Worm (Caenorhabditis elegans) whole organism, L4 larva: ENCODE measurements around the gene Y46G5A.15.
A peak's percentile ranks its signal among the peaks of the same experiment; 100 is the strongest.

Experiments used
- F10B5.3 ChIP-seq: sonication (generic microtip); optimal IDR thresholded peaks from 2 replicates; lab custom pipeline; 2016; ENCODE audit warnings: mild to moderate bottlenecking, missing genetic modification characterization, missing compliant biosample characterization
- F44E2.7 ChIP-seq: fragments of 200-800 bp; sonication (Bioruptor generic); IDR thresholded peaks from 2 replicates; pipeline ENCODE4 v2.1.2; 2022; ENCODE audit warnings: missing genetic modification characterization, missing compliant biosample characterization
- T20F7.1 ChIP-seq: fragments of 200-800 bp; sonication (Bioruptor generic); optimal IDR thresholded peaks from 2 replicates; lab custom pipeline; 2018; ENCODE audit warnings: mild to moderate bottlenecking, missing genetic modification characterization, missing compliant biosample characterization
- Y105C5A.15 ChIP-seq: fragments of 200-800 bp; sonication (Bioruptor generic); IDR thresholded peaks from 2 replicates; pipeline ENCODE4 v1.3.6; 2022; ENCODE audit warnings: missing genetic modification characterization, missing compliant biosample characterization
- arid-1 ChIP-seq: fragments of 200-800 bp; sonication (Bioruptor generic); conservative IDR thresholded peaks from 2 replicates; pipeline ENCODE4 v1.3.6; 2022; ENCODE audit warnings: missing genetic modification reagents, missing genetic modification characterization, missing compliant biosample characterization
- ceh-20 ChIP-seq: fragments of 200-800 bp; sonication (Bioruptor generic); IDR thresholded peaks from 2 replicates; pipeline ENCODE4 v1.3.6; 2022; ENCODE audit warnings: missing genetic modification reagents, missing genetic modification characterization, missing compliant biosample characterization
- ceh-28 ChIP-seq: fragments of 150-350 bp; optimal IDR thresholded peaks from 2 replicates; lab custom pipeline; 2014; ENCODE audit warnings: missing biosample characterization, missing genetic modification reagents, missing genetic modification characterization
- ceh-82 ChIP-seq: sonication (generic microtip); optimal IDR thresholded peaks from 2 replicates; lab custom pipeline; 2017; ENCODE audit warnings: missing biosample characterization, missing genetic modification characterization
- ctbp-1 ChIP-seq: fragments of 200-800 bp; sonication (Bioruptor generic); IDR thresholded peaks from 2 replicates; pipeline ENCODE4 v1.3.6; 2022; ENCODE audit warnings: missing genetic modification reagents, missing genetic modification characterization, missing compliant biosample characterization
- daf-16 ChIP-seq, 3 experiments: sonication (generic microtip); optimal IDR thresholded peaks; 2 replicates each; lab custom pipeline; 2016 to 2017; ENCODE audit warnings: missing genetic modification characterization in 3 of 3, missing genetic modification reagents in 3 of 3, mild to moderate bottlenecking in 2 of 3, missing compliant biosample characterization in 2 of 3, missing biosample characterization in 1 of 3, moderate library complexity in 1 of 3
- daf-19 ChIP-seq: fragments of 200-800 bp; sonication (Bioruptor generic); conservative IDR thresholded peaks from 2 replicates; pipeline ENCODE4 v1.3.6; 2022; ENCODE audit warnings: missing genetic modification characterization, missing compliant biosample characterization
- dmd-6 ChIP-seq: fragments of 200-800 bp; sonication (Bioruptor generic); IDR thresholded peaks from 2 replicates; pipeline ENCODE4 v1.3.6; 2022; ENCODE audit warnings: missing genetic modification reagents, missing genetic modification characterization, missing compliant biosample characterization
- dpl-1 ChIP-seq: fragments of 150-350 bp; optimal IDR thresholded peaks from 2 replicates; lab custom pipeline; 2014; ENCODE audit warnings: missing biosample characterization, missing genetic modification reagents, missing genetic modification characterization
- dve-1 ChIP-seq: sonication (generic microtip); optimal IDR thresholded peaks from 2 replicates; lab custom pipeline; 2017; ENCODE audit warnings: antibody characterized with exemption, mild to moderate bottlenecking, missing genetic modification characterization, missing compliant biosample characterization; ENCODE audit not compliant: insufficient read depth
- hlh-11 ChIP-seq: fragments of 200-800 bp; sonication (Bioruptor generic); optimal IDR thresholded peaks from 2 replicates; lab custom pipeline; 2018; ENCODE audit warnings: mild to moderate bottlenecking, missing genetic modification characterization, missing compliant biosample characterization
- hlh-30 ChIP-seq: sonication (generic microtip); optimal IDR thresholded peaks from 2 replicates; lab custom pipeline; 2017; ENCODE audit warnings: antibody characterized with exemption, mild to moderate bottlenecking, missing genetic modification characterization, missing compliant biosample characterization; ENCODE audit not compliant: insufficient read depth
- jun-1 ChIP-seq: fragments of 150-350 bp; optimal IDR thresholded peaks from 2 replicates; lab custom pipeline; 2014; ENCODE audit warnings: missing biosample characterization, missing genetic modification reagents, missing genetic modification characterization
- lin-1 ChIP-seq: fragments of 200-800 bp; sonication (Bioruptor generic); IDR thresholded peaks from 2 replicates; pipeline ENCODE4 v1.3.6; 2022; ENCODE audit warnings: missing genetic modification reagents, missing genetic modification characterization, missing compliant biosample characterization
- lin-13 ChIP-seq: fragments of 150-350 bp; optimal IDR thresholded peaks from 2 replicates; lab custom pipeline; 2014; ENCODE audit warnings: missing biosample characterization, missing genetic modification reagents, missing genetic modification characterization
- lin-29 ChIP-seq: fragments of 200-800 bp; sonication (Bioruptor generic); IDR thresholded peaks from 2 replicates; pipeline ENCODE4 v1.3.6; 2022; ENCODE audit warnings: missing genetic modification reagents, missing genetic modification characterization, missing compliant biosample characterization
- madf-9 ChIP-seq: fragments of 200-800 bp; sonication (Bioruptor generic); conservative IDR thresholded peaks from 2 replicates; pipeline ENCODE4 v1.3.6; 2022; ENCODE audit warnings: missing genetic modification reagents, missing genetic modification characterization, missing compliant biosample characterization
- mdl-1 ChIP-seq, 2 experiments: fragments of 150-350 bp in 1 of 2; sonication (generic microtip) in 1 of 2; optimal IDR thresholded peaks; 2 replicates each; lab custom pipeline; 2014 to 2017; ENCODE audit warnings: missing biosample characterization in 2 of 2, missing genetic modification characterization in 2 of 2
- mep-1 ChIP-seq: fragments of 150-350 bp; sonication (generic microtip); optimal IDR thresholded peaks from 3 replicates; lab custom pipeline; 2014; ENCODE audit warnings: missing biosample characterization, missing genetic modification characterization
- mes-2 ChIP-seq: sonication (generic microtip); optimal IDR thresholded peaks from 2 replicates; lab custom pipeline; 2016; ENCODE audit warnings: missing genotype, mild to moderate bottlenecking, missing genetic modification characterization, missing compliant biosample characterization; ENCODE audit not compliant: poor library complexity, severe bottlenecking
- mxl-2 ChIP-seq: fragments of 200-800 bp; sonication (Bioruptor generic); conservative IDR thresholded peaks from 2 replicates; pipeline ENCODE4 v1.3.6; 2022; ENCODE audit warnings: missing genetic modification reagents, missing genetic modification characterization, missing compliant biosample characterization
- mxl-3 ChIP-seq: fragments of 200-800 bp; sonication (Bioruptor generic); optimal IDR thresholded peaks from 2 replicates; lab custom pipeline; 2018; ENCODE audit warnings: mild to moderate bottlenecking, missing genetic modification characterization, missing compliant biosample characterization
- nhr-102 ChIP-seq: sonication (generic microtip); optimal IDR thresholded peaks from 2 replicates; lab custom pipeline; 2016; ENCODE audit warnings: mild to moderate bottlenecking, missing genetic modification characterization, moderate library complexity, missing compliant biosample characterization
- nhr-28 ChIP-seq: fragments of 150-350 bp; optimal IDR thresholded peaks from 2 replicates; lab custom pipeline; 2014; ENCODE audit warnings: missing biosample characterization, missing genetic modification characterization
- nhr-48 ChIP-seq: sonication (generic microtip); optimal IDR thresholded peaks from 2 replicates; lab custom pipeline; 2016; ENCODE audit warnings: mild to moderate bottlenecking, missing genetic modification characterization, missing compliant biosample characterization
- nhr-76 ChIP-seq: fragments of 150-350 bp; optimal IDR thresholded peaks from 2 replicates; lab custom pipeline; 2014; ENCODE audit warnings: missing biosample characterization, missing genetic modification characterization
- pha-4 ChIP-seq, 2 experiments: fragments of 150-350 bp in 1 of 2; fragments of 200-800 bp in 1 of 2; sonication (Bioruptor generic) in 1 of 2; IDR thresholded peaks in 1 of 2; optimal IDR thresholded peaks in 1 of 2; 2 replicates each; pipeline versions ENCODE4 v1.3.6 to Lab custom; 2014 to 2022; ENCODE audit warnings: missing genetic modification characterization in 2 of 2, missing genetic modification reagents in 2 of 2, missing biosample characterization in 1 of 2, missing compliant biosample characterization in 1 of 2
- php-3 ChIP-seq: fragments of 200-800 bp; sonication (Bioruptor generic); IDR thresholded peaks from 2 replicates; pipeline ENCODE4 v1.3.6; 2022; ENCODE audit warnings: missing genetic modification reagents, missing genetic modification characterization, missing compliant biosample characterization
- pqm-1 ChIP-seq: sonication (generic microtip); optimal IDR thresholded peaks from 2 replicates; lab custom pipeline; 2017; ENCODE audit warnings: missing biosample characterization, missing genetic modification characterization
- snpc-4 ChIP-seq: fragments of 150-350 bp; optimal IDR thresholded peaks from 2 replicates; lab custom pipeline; 2014; ENCODE audit warnings: missing biosample characterization, missing genetic modification characterization
- spr-3 ChIP-seq: fragments of 200-800 bp; sonication (Bioruptor generic); optimal IDR thresholded peaks from 2 replicates; lab custom pipeline; 2018; ENCODE audit warnings: mild to moderate bottlenecking, missing genetic modification characterization, missing compliant biosample characterization
- unc-130 ChIP-seq: sonication (generic microtip); optimal IDR thresholded peaks from 2 replicates; lab custom pipeline; 2016; ENCODE audit warnings: missing genetic modification reagents, missing genetic modification characterization, missing compliant biosample characterization
- unc-39 ChIP-seq: sonication (generic microtip); optimal IDR thresholded peaks from 2 replicates; lab custom pipeline; 2017; ENCODE audit warnings: missing biosample characterization, missing genetic modification characterization
- zag-1 ChIP-seq: fragments of 150-350 bp; optimal IDR thresholded peaks from 2 replicates; lab custom pipeline; 2014; ENCODE audit warnings: missing biosample characterization, missing genetic modification characterization
- zfp-2 ChIP-seq: sonication (generic microtip); optimal IDR thresholded peaks from 2 replicates; lab custom pipeline; 2016; ENCODE audit warnings: mild to moderate bottlenecking, missing genetic modification characterization, missing compliant biosample characterization
- zfp-3 ChIP-seq: fragments of 200-800 bp; sonication (Bioruptor generic); conservative IDR thresholded peaks from 2 replicates; pipeline ENCODE4 v1.3.6; 2022; ENCODE audit warnings: missing genetic modification reagents, missing genetic modification characterization, missing compliant biosample characterization
- zip-2 ChIP-seq: fragments of 150-350 bp; optimal IDR thresholded peaks from 2 replicates; lab custom pipeline; 2014; ENCODE audit warnings: missing biosample characterization, missing genetic modification characterization
- ztf-11 ChIP-seq: fragments of 150-350 bp; optimal IDR thresholded peaks from 2 replicates; lab custom pipeline; 2014; ENCODE audit warnings: missing biosample characterization, missing genetic modification characterization
- ztf-7 ChIP-seq: fragments of 150-350 bp; optimal IDR thresholded peaks from 2 replicates; lab custom pipeline; 2014; ENCODE audit warnings: missing biosample characterization, missing genetic modification characterization

Y46G5A.15 gene

DNA sequence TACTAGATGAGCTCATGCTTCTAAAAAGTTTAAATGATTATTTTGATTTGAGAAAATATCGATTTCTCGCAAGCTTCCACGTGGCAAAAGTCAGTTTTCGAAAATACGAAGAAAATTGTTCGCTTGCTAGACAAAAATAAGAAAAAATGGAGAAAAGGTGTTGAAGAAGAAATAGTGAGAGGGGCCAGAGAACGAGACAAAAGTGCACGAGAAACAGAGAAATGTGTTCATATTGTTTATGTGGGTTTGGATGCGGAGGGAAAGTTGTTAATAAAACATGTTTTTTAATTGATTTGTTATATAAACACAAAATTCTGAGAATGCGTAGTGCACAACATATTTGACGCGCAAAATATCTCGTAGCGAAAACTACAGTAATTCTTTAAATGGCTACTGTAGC lies at the start of gene Y46G5A.15:
Y46G5A.15 (minus strand) TSS at position 26 of the 400 bp plus-strand sequence.
- TF ChIP-seq dve-1 (tag; lab: Kevin White, UChicago) (peak; percentile 0), T20F7.1 (GFP tag; lab: Kevin White, UChicago) (no peak), nhr-102 (no peak), zfp-3 (GFP tag; lab: Robert Waterston, UW) (no peak), F44E2.7 (GFP tag; lab: Robert Waterston, UW) (no peak), lin-29 (no peak), ztf-11 (no peak), spr-3 (no peak), ctbp-1 (GFP tag; lab: Robert Waterston, UW) (no peak), hlh-11 (tag; lab: Kevin White, UChicago) (no peak), ceh-20 (GFP tag; lab: Robert Waterston, UW) (no peak), snpc-4 (no peak), lin-13 (GFP tag; lab: Kevin White, UChicago) (no peak), mdl-1 (tag; optimal IDR thresholded peaks at IDR 0.05; lab: Kevin White, UChicago) (peak; percentile 40 to 54), ceh-82 (tag; lab: Kevin White, UChicago) (no peak), dmd-6 (no peak), jun-1 (tag; lab: Kevin White, UChicago) (no peak), nhr-28 (tag; lab: Kevin White, UChicago) (no peak), zip-2 (no peak), hlh-30 (tag; lab: Kevin White, UChicago) (peak; percentile 25), mep-1 (no peak), unc-39 (tag; lab: Kevin White, UChicago) (no peak), nhr-48 (tag; lab: Kevin White, UChicago) (no peak), nhr-76 (tag; lab: Kevin White, UChicago) (no peak), pha-4 (GFP tag; IDR thresholded peaks at IDR 0.05; lab: Robert Waterston, UW) (no peak), pha-4 (tag; optimal IDR thresholded peaks at IDR 0.05; lab: Kevin White, UChicago) (peak; percentile 12), Y105C5A.15 (GFP tag; lab: Robert Waterston, UW) (no peak), dpl-1 (GFP tag; lab: Kevin White, UChicago) (no peak), ceh-28 (no peak), F10B5.3 (tag; lab: Kevin White, UChicago) (no peak), php-3 (GFP tag; lab: Robert Waterston, UW) (no peak), arid-1 (no peak), zag-1 (tag; lab: Kevin White, UChicago) (no peak), daf-19 (no peak), mes-2 (tag; lab: Kevin White, UChicago) (no peak), ztf-7 (tag; lab: Kevin White, UChicago) (no peak), daf-16 (GFP tag; optimal IDR thresholded peaks at IDR 0.05; lab: Kevin White, UChicago) (no peak), daf-16 (tag; optimal IDR thresholded peaks at IDR 0.05; lab: Kevin White, UChicago) (peak; percentile 75), mxl-2 (GFP tag; lab: Robert Waterston, UW) (no peak), lin-1 (GFP tag; lab: Robert Waterston, UW) (no peak)

DNA sequence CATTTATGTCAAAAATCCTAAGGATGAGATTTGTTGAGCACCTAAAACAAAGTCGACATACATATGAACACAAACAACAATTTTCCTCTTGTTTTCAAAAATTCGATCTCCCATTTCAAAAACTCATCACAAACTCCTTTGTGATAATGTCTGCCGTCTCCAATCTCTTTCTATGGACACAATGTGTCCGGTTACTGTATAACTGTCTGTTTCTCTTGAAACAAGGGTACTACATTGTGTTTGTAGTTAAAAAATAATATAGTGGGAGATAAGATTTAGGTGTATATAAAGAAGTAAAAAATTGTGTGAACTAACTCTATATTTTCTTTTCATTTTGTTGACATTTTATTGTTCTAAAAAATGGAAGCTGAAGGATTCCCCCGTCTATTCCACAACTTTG lies 45.1 kb upstream of the Y46G5A.15 start, which contains the start of gene bcmo-1:
bcmo-1 (plus strand) TSS at position 330 of the 400 bp plus-strand sequence.
- no peak for TF ChIP-seq unc-39 (tag; lab: Kevin White, UChicago)
- TF ChIP-seq madf-9 (GFP tag; lab: Robert Waterston, UW) = no peak
- no peak for TF ChIP-seq nhr-76 (tag; lab: Kevin White, UChicago)
- no peak for TF ChIP-seq pha-4 (GFP tag; IDR thresholded peaks at IDR 0.05; lab: Robert Waterston, UW)
- TF ChIP-seq pha-4 (tag; optimal IDR thresholded peaks at IDR 0.05; lab: Kevin White, UChicago) = no peak
- peak; percentile 3 for TF ChIP-seq pqm-1 (tag; lab: Kevin White, UChicago)
- no peak for TF ChIP-seq zfp-2
- TF ChIP-seq mxl-3 (GFP tag; lab: Kevin White, UChicago) = no peak
- peak; percentile 97 for TF ChIP-seq nhr-28 (tag; lab: Kevin White, UChicago)
- TF ChIP-seq unc-130 (GFP tag; lab: Kevin White, UChicago) = no peak
